Fruit fly (Drosophila melanogaster) whole organism, wandering third instar larva: ENCODE results near the gene 5-HT2A.

ENCODE experiments used
- Dfd ChIP-seq: fragments of >200 bp; optimal IDR thresholded peaks from 2 replicates; lab custom pipeline; 2017; ENCODE audit warnings: missing biosample characterization, missing genetic modification characterization
- Jra ChIP-seq: sonication (Bioruptor generic); optimal IDR thresholded peaks from 2 replicates; lab custom pipeline; 2016; ENCODE audit warnings: missing biosample characterization, missing genetic modification characterization
- Rel ChIP-seq, 2 experiments: fragments of 200-800 bp; sonication (Bioruptor generic) in 1 of 2; optimal IDR thresholded peaks; 2 replicates in 1 of 2; 3 replicates in 1 of 2; lab custom pipeline; 2016 to 2019; ENCODE audit warnings: mild to moderate bottlenecking in 2 of 2, missing biosample characterization in 2 of 2, missing genetic modification characterization in 2 of 2, moderate library complexity in 1 of 2
- fru ChIP-seq: fragments of 200-800 bp; sonication (Bioruptor generic); optimal IDR thresholded peaks from 3 replicates; lab custom pipeline; 2016; ENCODE audit warnings: missing biosample characterization, mild to moderate bottlenecking, missing genetic modification characterization
- pan ChIP-seq: fragments of >200 bp; optimal IDR thresholded peaks from 2 replicates; lab custom pipeline; 2017
- psq ChIP-seq: fragments of 200-800 bp; sonication (Bioruptor generic); optimal IDR thresholded peaks from 3 replicates; lab custom pipeline; 2017; ENCODE audit warnings: missing biosample characterization, mild to moderate bottlenecking, missing genetic modification characterization, moderate library complexity

dm6 chr3R:4599624-4600023 lies 13.0 kb upstream of the 5-HT2A start:
- TF ChIP-seq pan (no peak), psq (GFP tag; lab: Kevin White, UChicago) (no peak), Rel (GFP tag; optimal IDR thresholded peaks at IDR 0.05; lab: Kevin White, UChicago) (no peak), Rel (tag; optimal IDR thresholded peaks at IDR 0.05; lab: Kevin White, UChicago) (no peak), fru (GFP tag; lab: Kevin White, UChicago) (no peak), Dfd (GFP tag; lab: Kevin White, UChicago) (no peak), Jra (no peak)
